Fruit fly (Drosophila melanogaster): ENCODE results near the gene beat-Vb.

beat-Vb gene

dm6 chr3R:12982167-12982981, 66.5 kb downstream of the beat-Vb start (continued):
- TF ChIP-seq gt (GFP tag; IDR thresholded peaks at IDR 0.05) (no peak), eve (GFP tag; optimal IDR thresholded peaks at IDR 0.05) (no peak), ems (GFP tag; optimal IDR thresholded peaks at IDR 0.05) (no peak), CG8281 (tag; optimal IDR thresholded peaks at IDR 0.05) (peak; percentile 51), bowl (GFP tag; IDR thresholded peaks at IDR 0.05) (no peak), amos (GFP tag; IDR thresholded peaks at IDR 0.05; ENCODE audit: partially characterized antibody) (peak; percentile 13; the same call in 1 of the 2 replicates), Kr (GFP tag; optimal IDR thresholded peaks at IDR 0.05) (no peak), sob (GFP tag; IDR thresholded peaks at IDR 0.05) (peak; percentile 57; the same call in 1 of the 2 replicates), Mrtf (GFP tag; IDR thresholded peaks at IDR 0.05) (peak; percentile 50; the same call in 1 of the 3 replicates), NC2α (GFP tag; optimal IDR thresholded peaks at IDR 0.05) (no peak), NFAT (GFP tag; IDR thresholded peaks at IDR 0.05) (peak; percentile 52; the same call in 1 of the 2 replicates), CG2116 (GFP tag; optimal IDR thresholded peaks at IDR 0.05) (no peak), Bteb2 (GFP tag; optimal IDR thresholded peaks at IDR 0.05) (no peak), CG17912 (GFP tag; optimal IDR thresholded peaks at IDR 0.05) (no peak), hbn (GFP tag; IDR thresholded peaks at IDR 0.05; ENCODE audit: partially characterized antibody) (no peak), mld (GFP tag; IDR thresholded peaks at IDR 0.05; ENCODE audit: partially characterized antibody) (no peak), CG7786 (GFP tag; optimal IDR thresholded peaks at IDR 0.05) (no peak), trem (tag; optimal IDR thresholded peaks at IDR 0.05) (peak; percentile 14), B-H2 (GFP tag; optimal IDR thresholded peaks at IDR 0.05) (peak; percentile 66), cwo (GFP tag; optimal IDR thresholded peaks at IDR 0.05) (peak; percentile 71), Lim3 (GFP tag; IDR thresholded peaks at IDR 0.05) (no peak), ranshi (GFP tag; IDR thresholded peaks at IDR 0.05) (peak; percentile 58; the same call in 1 of the 2 replicates), NfI (GFP tag; optimal IDR thresholded peaks at IDR 0.05) (peak; percentile 77), wor (GFP tag; IDR thresholded peaks at IDR 0.05) (peak; percentile 41), Taf1 (GFP tag; IDR thresholded peaks at IDR 0.05) (no peak), CG6175 (GFP tag; IDR thresholded peaks at IDR 0.05) (no peak), CG18599 (GFP tag; optimal IDR thresholded peaks at IDR 0.05) (peak; percentile 81), unc-4 (GFP tag; IDR thresholded peaks at IDR 0.05; ENCODE audit: partially characterized antibody) (no peak), chm (GFP tag; IDR thresholded peaks at IDR 0.05) (no peak), GATAe (GFP tag; conservative IDR thresholded peaks at IDR 0.05) (no peak), E2f1 (GFP tag; IDR thresholded peaks at IDR 0.05) (peak; percentile 56; the same call in 1 of the 2 replicates), C15 (GFP tag; IDR thresholded peaks at IDR 0.05) (no peak), eyg (GFP tag; optimal IDR thresholded peaks at IDR 0.05) (no peak), CG3726 (GFP tag; IDR thresholded peaks at IDR 0.05) (no peak), CG10462 (GFP tag; optimal IDR thresholded peaks at IDR 0.05) (peak; percentile 18), dan (GFP tag; IDR thresholded peaks at IDR 0.05) (no peak), CG2875 (GFP tag; optimal IDR thresholded peaks at IDR 0.05) (no peak), tin (GFP tag; optimal IDR thresholded peaks at IDR 0.05) (peak; percentile 32), CG11504 (tag; optimal IDR thresholded peaks at IDR 0.05) (peak; percentile 78), CG17186 (GFP tag; optimal IDR thresholded peaks at IDR 0.05) (no peak), Ets97D (GFP tag; optimal IDR thresholded peaks at IDR 0.05) (no peak), CG6654 (GFP tag; optimal IDR thresholded peaks at IDR 0.05) (peak; percentile 5), CG12236 (GFP tag; optimal IDR thresholded peaks at IDR 0.05) (peak; percentile 2), MESR4 (GFP tag; optimal IDR thresholded peaks at IDR 0.05) (peak; percentile 10)

Data from whole organism, embryonic.